Fruit fly (Drosophila melanogaster): Measurements from ENCODE around the gene CrebA.
A peak's percentile ranks its signal among the peaks of the same experiment; 100 is the strongest.

The CrebA gene

DNA sequence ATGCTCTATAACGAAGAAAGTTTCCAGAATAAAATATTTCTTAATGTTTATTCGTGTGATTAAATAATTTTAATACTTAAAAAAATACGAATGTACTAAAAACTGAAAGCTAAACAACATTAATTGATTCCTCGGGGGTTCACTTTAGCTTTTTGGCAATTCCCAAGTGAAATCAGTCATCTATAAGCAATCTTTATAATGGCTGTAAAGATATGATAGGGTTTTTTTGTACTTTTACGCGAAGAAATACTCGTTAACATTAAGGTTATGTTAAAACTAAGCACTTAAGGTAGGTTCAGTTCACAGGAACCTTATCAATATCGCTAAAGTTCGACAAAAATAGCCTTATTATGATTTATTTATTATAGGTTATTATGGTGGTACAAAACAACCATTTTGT is 15.3 kb upstream of the CrebA start (continued):
- TF ChIP-seq CG34376 (GFP tag; optimal IDR thresholded peaks at IDR 0.05): peak; percentile 62
- TF ChIP-seq fd64A (GFP tag; optimal IDR thresholded peaks at IDR 0.05): no peak

DNA sequence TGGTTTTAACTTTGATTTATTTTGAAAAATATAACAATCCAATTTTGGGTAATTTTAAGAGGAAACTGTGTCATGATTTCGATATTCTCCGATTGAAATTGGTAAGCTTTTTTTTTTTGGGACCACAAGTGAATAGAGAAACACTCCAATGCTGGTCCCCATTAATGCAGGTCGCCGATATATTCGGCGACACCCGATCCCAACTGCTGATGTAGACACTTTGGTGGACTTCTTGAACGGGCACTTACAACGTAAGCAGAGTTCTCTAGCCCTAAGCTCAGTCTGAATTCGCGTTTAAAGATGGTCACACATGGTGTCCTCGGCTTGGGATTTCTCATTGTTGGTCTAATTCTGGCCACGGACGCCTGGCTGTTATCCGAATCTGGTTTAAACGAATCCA is 14.9 kb upstream of the CrebA start, which contains the start of gene yellow-k:
TSS of gene yellow-k (plus strand) at position 301 of the 400 bp plus-strand sequence.
- no peak for TF ChIP-seq CG13775 (GFP tag; optimal IDR thresholded peaks at IDR 0.05)
- TF ChIP-seq exex (tag; optimal IDR thresholded peaks at IDR 0.05): no peak
- TF ChIP-seq aop (GFP tag; IDR thresholded peaks at IDR 0.05): no peak
- TF ChIP-seq CG11456 (GFP tag; IDR thresholded peaks at IDR 0.05): no peak
- no peak for TF ChIP-seq CG15696 (tag; optimal IDR thresholded peaks at IDR 0.05)
- no peak for TF ChIP-seq yki (optimal IDR thresholded peaks at IDR 0.05)
- TF ChIP-seq Bgb (GFP tag; IDR thresholded peaks at IDR 0.05; ENCODE audit: partially characterized antibody): no peak
- no peak for TF ChIP-seq YL-1 (GFP tag; optimal IDR thresholded peaks at IDR 0.05)
- TF ChIP-seq tgo (GFP tag; IDR thresholded peaks at IDR 0.05): no peak
- TF ChIP-seq corto (GFP tag; optimal IDR thresholded peaks at IDR 0.05): no peak
- TF ChIP-seq lbe (GFP tag; optimal IDR thresholded peaks at IDR 0.05): no peak
- TF ChIP-seq h (optimal IDR thresholded peaks at IDR 0.05): no peak
- no peak for TF ChIP-seq PHDP (tag; optimal IDR thresholded peaks at IDR 0.05)
- TF ChIP-seq CG7963 (GFP tag; IDR thresholded peaks at IDR 0.05; ENCODE audit: partially characterized antibody): no peak
- TF ChIP-seq pan (optimal IDR thresholded peaks at IDR 0.05): no peak
- TF ChIP-seq pan (GFP tag; optimal IDR thresholded peaks at IDR 0.05 in 1 of 2, IDR thresholded peaks at IDR 0.05 in 1 of 2): no peak
- TF ChIP-seq CG3726 (GFP tag; IDR thresholded peaks at IDR 0.05): no peak
- TF ChIP-seq stwl (tag; optimal IDR thresholded peaks at IDR 0.05): no peak
- no peak for TF ChIP-seq tio (GFP tag; optimal IDR thresholded peaks at IDR 0.05)

DNA sequence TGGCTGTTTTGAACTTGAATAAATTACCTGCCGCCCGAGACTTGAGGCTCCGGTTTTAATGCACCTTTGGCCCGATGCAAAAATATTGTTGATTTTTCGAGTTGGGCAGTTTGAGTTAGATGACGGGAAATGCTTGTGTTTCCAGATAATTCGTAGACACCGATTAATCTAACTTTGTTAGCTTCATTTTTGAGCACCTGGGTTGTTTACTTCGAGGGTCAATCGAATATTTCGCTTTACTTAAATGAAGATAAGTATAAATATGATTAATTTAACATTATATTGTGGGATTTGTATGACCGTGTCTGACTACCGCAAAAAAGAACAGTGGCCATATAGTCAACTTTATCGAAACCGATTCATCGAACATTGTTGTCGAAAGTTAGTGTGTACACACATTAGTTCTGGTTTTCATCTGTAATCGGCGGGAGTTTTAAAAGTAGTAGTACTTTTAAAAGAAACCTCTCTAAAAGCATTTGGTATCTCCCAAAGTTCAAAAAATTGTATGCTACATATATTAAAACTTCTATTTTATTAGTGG is 11.3 kb upstream of the CrebA start, which contains the start of gene CG7945:
TSS of gene CG7945 (minus strand) at position 332 of the 541 bp plus-strand sequence.
- TF ChIP-seq MESR4 (GFP tag; optimal IDR thresholded peaks at IDR 0.05): peak; percentile 69
- TF ChIP-seq bbx (GFP tag; IDR thresholded peaks at IDR 0.05; ENCODE audit: partially characterized antibody): no peak; the same call in 1 of the 2 replicates
- TF ChIP-seq CG12299 (tag; optimal IDR thresholded peaks at IDR 0.05): no peak
- TF ChIP-seq Dip3 (GFP tag; optimal IDR thresholded peaks at IDR 0.05): no peak
- TF ChIP-seq trh (GFP tag; optimal IDR thresholded peaks at IDR 0.05): no peak
- peak; percentile 48; the same call in 2 of the 3 replicates for TF ChIP-seq Doc3 (GFP tag; IDR thresholded peaks at IDR 0.05; ENCODE audit: partially characterized antibody)
- no peak for TF ChIP-seq ac (GFP tag; optimal IDR thresholded peaks at IDR 0.05)
- TF ChIP-seq C15 (GFP tag; IDR thresholded peaks at IDR 0.05): no peak
- TF ChIP-seq nerfin-2 (GFP tag; IDR thresholded peaks at IDR 0.05; ENCODE audit: partially characterized antibody): peak; percentile 73; the same call in 1 of the 2 replicates
- TF ChIP-seq BEAF-32 (GFP tag; optimal IDR thresholded peaks at IDR 0.05): peak; percentile 65
- no peak for TF ChIP-seq CG17802 (tag; optimal IDR thresholded peaks at IDR 0.05)
- TF ChIP-seq HmgZ (tag; optimal IDR thresholded peaks at IDR 0.05): peak; percentile 69
- TF ChIP-seq stwl (tag; optimal IDR thresholded peaks at IDR 0.05): peak; percentile 87
- no peak for TF ChIP-seq lab (GFP tag; optimal IDR thresholded peaks at IDR 0.05)
- TF ChIP-seq CG7556 (GFP tag; optimal IDR thresholded peaks at IDR 0.05): no peak
- no peak for TF ChIP-seq kni (GFP tag; optimal IDR thresholded peaks at IDR 0.05)
- TF ChIP-seq CkIIα-i1 (GFP tag; IDR thresholded peaks at IDR 0.05): no peak
- TF ChIP-seq Hr3 (GFP tag; optimal IDR thresholded peaks at IDR 0.05): no peak
- no peak for TF ChIP-seq CG3281 (GFP tag; optimal IDR thresholded peaks at IDR 0.05)
- no peak for TF ChIP-seq Dip2 (GFP tag; IDR thresholded peaks at IDR 0.05)
- TF ChIP-seq CG13287 (GFP tag; IDR thresholded peaks at IDR 0.05; ENCODE audit: partially characterized antibody): peak; percentile 84
- TF ChIP-seq sisA (GFP tag; IDR thresholded peaks at IDR 0.05): no peak
- no peak for TF ChIP-seq Rfx (GFP tag; IDR thresholded peaks at IDR 0.05)
- no peak for TF ChIP-seq tgo (GFP tag; IDR thresholded peaks at IDR 0.05)
- no peak for TF ChIP-seq CG14860 (GFP tag; IDR thresholded peaks at IDR 0.05; ENCODE audit: partially characterized antibody)
- peak; percentile 29 for TF ChIP-seq exex (tag; optimal IDR thresholded peaks at IDR 0.05)
- TF ChIP-seq wek (GFP tag; optimal IDR thresholded peaks at IDR 0.05): no peak
- no peak for TF ChIP-seq CG13123 (GFP tag; optimal IDR thresholded peaks at IDR 0.05)
- no peak for TF ChIP-seq CG8388 (GFP tag; optimal IDR thresholded peaks at IDR 0.05)
- no peak for TF ChIP-seq h (optimal IDR thresholded peaks at IDR 0.05)

Data from whole organism, embryonic.